Fruit fly (Drosophila melanogaster) whole organism, embryonic: Measurements from ENCODE around the gene CG34180.

ENCODE experiments used
- BEAF-32 ChIP-seq: fragments of 200-800 bp; sonication (Bioruptor generic); optimal IDR thresholded peaks from 3 replicates; lab custom pipeline; 2017; ENCODE audit warnings: missing biosample characterization, missing genetic modification characterization, mild to moderate bottlenecking, moderate library complexity, missing genetic modification reagents
- CG10147 ChIP-seq: fragments of 200-800 bp; sonication (Bioruptor generic); optimal IDR thresholded peaks from 2 replicates; lab custom pipeline; 2019; ENCODE audit warnings: missing biosample characterization, mild to moderate bottlenecking, missing genetic modification characterization, moderate library complexity
- CG10366 ChIP-seq: fragments of 200-800 bp; sonication (Bioruptor generic); IDR thresholded peaks from 2 replicates; pipeline ENCODE4 v1.3.6; 2022; ENCODE audit warnings: missing biosample characterization, missing genetic modification characterization
- CG10431 ChIP-seq: fragments of 200-800 bp; sonication (Bioruptor generic); optimal IDR thresholded peaks from 3 replicates; lab custom pipeline; 2018; ENCODE audit warnings: missing biosample characterization, mild to moderate bottlenecking, missing genetic modification characterization
- CG10565 ChIP-seq: fragments of 200-800 bp; sonication (Bioruptor generic); optimal IDR thresholded peaks from 3 replicates; lab custom pipeline; 2016; ENCODE audit warnings: missing biosample characterization, mild to moderate bottlenecking, missing genetic modification characterization
- CG11723 ChIP-seq: fragments of 200-800 bp; sonication (Bioruptor generic); optimal IDR thresholded peaks from 2 replicates; lab custom pipeline; 2017; ENCODE audit warnings: missing biosample characterization, mild to moderate bottlenecking, missing genetic modification characterization
- CG12236 ChIP-seq: fragments of 200-800 bp; sonication (Bioruptor generic); optimal IDR thresholded peaks from 2 replicates; lab custom pipeline; 2016; ENCODE audit warnings: missing biosample characterization, missing genetic modification characterization
- CG13296 ChIP-seq: fragments of 200-800 bp; sonication (Bioruptor generic); optimal IDR thresholded peaks from 3 replicates; lab custom pipeline; 2018; ENCODE audit warnings: missing biosample characterization, mild to moderate bottlenecking, missing genetic modification characterization
- CG18476 ChIP-seq: fragments of 200-800 bp; sonication (Bioruptor generic); optimal IDR thresholded peaks from 2 replicates; lab custom pipeline; 2016; ENCODE audit warnings: missing biosample characterization, mild to moderate bottlenecking, missing genetic modification characterization
- CG31441 ChIP-seq: fragments of 200-800 bp; sonication (Bioruptor generic); IDR thresholded peaks from 2 replicates; pipeline ENCODE4 v1.3.6; 2022; ENCODE audit warnings: missing biosample characterization, missing genetic modification characterization
- CG32767 ChIP-seq: fragments of 200-800 bp; sonication (Bioruptor generic); IDR thresholded peaks from 2 replicates; pipeline ENCODE4 v1.3.6; 2022; ENCODE audit warnings: missing biosample characterization, missing genetic modification characterization
- CG34224 ChIP-seq: fragments of 200-800 bp; sonication (Bioruptor generic); IDR thresholded peaks from 3 replicates; pipeline ENCODE4 v1.3.6; 2022; ENCODE audit warnings: missing biosample characterization, missing genetic modification characterization; ENCODE audit not compliant: partially characterized antibody
- CG4424 ChIP-seq: fragments of 200-800 bp; sonication (Bioruptor generic); optimal IDR thresholded peaks from 3 replicates; lab custom pipeline; 2016; ENCODE audit warnings: missing biosample characterization, missing genetic modification characterization
- CG4617 ChIP-seq: fragments of 200-800 bp; sonication (Bioruptor generic); optimal IDR thresholded peaks from 3 replicates; lab custom pipeline; 2016; ENCODE audit warnings: missing biosample characterization, missing genetic modification characterization, borderline replicate concordance
- CG7963 ChIP-seq: fragments of 200-800 bp; sonication (Bioruptor generic); IDR thresholded peaks from 3 replicates; pipeline ENCODE4 v1.3.6; 2022; ENCODE audit warnings: missing biosample characterization, missing genetic modification characterization; ENCODE audit not compliant: partially characterized antibody
- CG9437 ChIP-seq: fragments of 200-800 bp; sonication (Bioruptor generic); optimal IDR thresholded peaks from 2 replicates; lab custom pipeline; 2018; ENCODE audit warnings: missing biosample characterization, mild to moderate bottlenecking, missing genetic modification characterization
- CG9609 ChIP-seq: fragments of 200-800 bp; sonication (Bioruptor generic); optimal IDR thresholded peaks from 3 replicates; lab custom pipeline; 2016; ENCODE audit warnings: missing biosample characterization, missing genetic modification characterization
- Chrac-16 ChIP-seq: fragments of 200-800 bp; sonication (Bioruptor generic); optimal IDR thresholded peaks from 3 replicates; lab custom pipeline; 2016; ENCODE audit warnings: missing biosample characterization, missing genetic modification characterization
- CrebB ChIP-seq: fragments of 200-800 bp; sonication (Bioruptor generic); optimal IDR thresholded peaks from 3 replicates; lab custom pipeline; 2018; ENCODE audit warnings: missing biosample characterization, mild to moderate bottlenecking, missing genetic modification characterization
- D ChIP-seq, 2 experiments: fragments of 200-800 bp in 1 of 2; fragments of >200 bp in 1 of 2; sonication (Bioruptor generic) in 1 of 2; optimal IDR thresholded peaks; 2 replicates in 1 of 2; 3 replicates in 1 of 2; lab custom pipeline; 2017; ENCODE audit warnings: mild to moderate bottlenecking in 1 of 2, missing biosample characterization in 1 of 2, missing genetic modification characterization in 1 of 2, missing genetic modification reagents in 1 of 2
- Dad ChIP-seq: fragments of 200-800 bp; sonication (Bioruptor generic); optimal IDR thresholded peaks from 3 replicates; lab custom pipeline; 2016; ENCODE audit warnings: missing biosample characterization, missing genetic modification characterization
- Doc3 ChIP-seq: fragments of 200-800 bp; sonication (Bioruptor generic); IDR thresholded peaks from 3 replicates; pipeline ENCODE4 v1.3.6; 2022; ENCODE audit warnings: missing biosample characterization, missing genetic modification characterization; ENCODE audit not compliant: partially characterized antibody
- ERR ChIP-seq: fragments of 200-800 bp; sonication (Bioruptor generic); optimal IDR thresholded peaks from 2 replicates; lab custom pipeline; 2016; ENCODE audit warnings: missing biosample characterization, missing genetic modification characterization
- Eip74EF ChIP-seq, 2 experiments: fragments of 200-800 bp in 1 of 2; fragments of >200 bp in 1 of 2; sonication (Bioruptor generic) in 1 of 2; optimal IDR thresholded peaks; 2 replicates each; lab custom pipeline; 2017 to 2019; ENCODE audit warnings: missing biosample characterization in 2 of 2, missing genetic modification characterization in 2 of 2, mild to moderate bottlenecking in 1 of 2, moderate library complexity in 1 of 2
- Ets65A ChIP-seq: fragments of 200-800 bp; sonication (Bioruptor generic); peaks from one replicate; lab custom pipeline; 2016; ENCODE audit warnings: missing biosample characterization, missing genetic modification characterization
- Ets97D ChIP-seq: fragments of 200-800 bp; sonication (Bioruptor generic); optimal IDR thresholded peaks from 3 replicates; lab custom pipeline; 2016; ENCODE audit warnings: missing biosample characterization, missing genetic modification characterization
- Fer2 ChIP-seq: fragments of 200-800 bp; sonication (Bioruptor generic); optimal IDR thresholded peaks from 2 replicates; lab custom pipeline; 2018; ENCODE audit warnings: missing biosample characterization, mild to moderate bottlenecking, missing genetic modification characterization, moderate library complexity
- Hr39 ChIP-seq: fragments of >200 bp; optimal IDR thresholded peaks from 2 replicates; lab custom pipeline; 2017
- Hsf ChIP-seq: fragments of 200-800 bp; sonication (Bioruptor generic); optimal IDR thresholded peaks from 3 replicates; lab custom pipeline; 2016; ENCODE audit warnings: missing biosample characterization, missing genetic modification characterization
- NK7.1 ChIP-seq: fragments of 200-800 bp; sonication (Bioruptor generic); optimal IDR thresholded peaks from 3 replicates; lab custom pipeline; 2016; ENCODE audit warnings: missing biosample characterization, missing genetic modification characterization
- Oaz ChIP-seq: fragments of 200-800 bp; sonication (Bioruptor generic); IDR thresholded peaks from 2 replicates; pipeline ENCODE4 v1.3.6; 2022; ENCODE audit warnings: missing biosample characterization, missing genetic modification characterization
- Side ChIP-seq: fragments of 200-800 bp; sonication (Bioruptor generic); optimal IDR thresholded peaks from 2 replicates; lab custom pipeline; 2016; ENCODE audit warnings: missing biosample characterization, missing genetic modification characterization
- amos ChIP-seq: fragments of 200-800 bp; sonication (Bioruptor generic); IDR thresholded peaks from 2 replicates; pipeline ENCODE4 v1.3.6; 2022; ENCODE audit warnings: missing biosample characterization, missing genetic modification characterization; ENCODE audit not compliant: partially characterized antibody
- ash1 ChIP-seq: fragments of 200-800 bp; sonication (Bioruptor generic); optimal IDR thresholded peaks from 2 replicates; lab custom pipeline; 2018; ENCODE audit warnings: missing biosample characterization, mild to moderate bottlenecking, missing genetic modification characterization
- corto ChIP-seq: fragments of 200-800 bp; sonication (Bioruptor generic); optimal IDR thresholded peaks from 2 replicates; lab custom pipeline; 2016; ENCODE audit warnings: missing biosample characterization, mild to moderate bottlenecking, missing genetic modification characterization, moderate library complexity
- cwo ChIP-seq: fragments of 200-800 bp; sonication (Bioruptor generic); optimal IDR thresholded peaks from 3 replicates; lab custom pipeline; 2017; ENCODE audit warnings: missing biosample characterization, missing genetic modification characterization, mild to moderate bottlenecking, moderate library complexity, missing genetic modification reagents
- dan ChIP-seq: fragments of 200-800 bp; sonication (Bioruptor generic); IDR thresholded peaks from 2 replicates; pipeline ENCODE4 v1.3.6; 2022; ENCODE audit warnings: missing biosample characterization, missing genetic modification characterization
- dimm ChIP-seq: fragments of 200-800 bp; sonication (Bioruptor generic); IDR thresholded peaks from 2 replicates; pipeline ENCODE4 v1.3.6; 2022; ENCODE audit warnings: missing biosample characterization, missing genetic modification characterization
- disco-r ChIP-seq: fragments of 200-800 bp; sonication (Bioruptor generic); optimal IDR thresholded peaks from 2 replicates; lab custom pipeline; 2016; ENCODE audit warnings: missing biosample characterization, missing genetic modification characterization
- ems ChIP-seq: fragments of 200-800 bp; sonication (Bioruptor generic); optimal IDR thresholded peaks from 3 replicates; lab custom pipeline; 2016; ENCODE audit warnings: missing biosample characterization, missing genetic modification characterization
- grn ChIP-seq: fragments of 200-800 bp; sonication (Bioruptor generic); optimal IDR thresholded peaks from 3 replicates; lab custom pipeline; 2017; ENCODE audit warnings: missing biosample characterization, missing genetic modification characterization
- kah ChIP-seq: fragments of 200-800 bp; sonication (Bioruptor generic); optimal IDR thresholded peaks from 2 replicates; lab custom pipeline; 2018; ENCODE audit warnings: missing biosample characterization, mild to moderate bottlenecking, missing genetic modification characterization
- kay ChIP-seq: fragments of 200-800 bp; sonication (Bioruptor generic); optimal IDR thresholded peaks from 2 replicates; lab custom pipeline; 2016; ENCODE audit warnings: missing biosample characterization, missing genetic modification characterization
- oc ChIP-seq: fragments of 200-800 bp; sonication (Bioruptor generic); optimal IDR thresholded peaks from 2 replicates; lab custom pipeline; 2018; ENCODE audit warnings: missing biosample characterization, mild to moderate bottlenecking, missing genetic modification characterization, moderate library complexity
- schlank ChIP-seq: fragments of 200-800 bp; sonication (Bioruptor generic); optimal IDR thresholded peaks from 2 replicates; lab custom pipeline; 2018; ENCODE audit warnings: missing biosample characterization, mild to moderate bottlenecking, missing genetic modification characterization
- scrt ChIP-seq: fragments of 200-800 bp; sonication (Bioruptor generic); optimal IDR thresholded peaks from 2 replicates; lab custom pipeline; 2018; ENCODE audit warnings: missing biosample characterization, mild to moderate bottlenecking, missing genetic modification characterization, moderate library complexity
- sens ChIP-seq: fragments of 200-800 bp; sonication (Bioruptor generic); peaks from one replicate; lab custom pipeline; 2016; ENCODE audit warnings: missing biosample characterization, missing genetic modification characterization
- sim ChIP-seq: fragments of 200-800 bp; sonication (Bioruptor generic); IDR thresholded peaks from 2 replicates; pipeline ENCODE4 v1.3.6; 2022; ENCODE audit warnings: missing biosample characterization, missing genetic modification characterization
- tin ChIP-seq: fragments of 200-800 bp; sonication (Bioruptor generic); optimal IDR thresholded peaks from 3 replicates; lab custom pipeline; 2016; ENCODE audit warnings: missing biosample characterization, missing genetic modification characterization
- tio ChIP-seq: fragments of 200-800 bp; sonication (Bioruptor generic); optimal IDR thresholded peaks from 2 replicates; lab custom pipeline; 2017; ENCODE audit warnings: missing biosample characterization, missing genetic modification characterization, inconsistent platforms
- wor ChIP-seq: fragments of 200-800 bp; sonication (Bioruptor generic); IDR thresholded peaks from 2 replicates; pipeline ENCODE4 v1.3.6; 2022; ENCODE audit warnings: missing biosample characterization, missing genetic modification characterization

Gene CG34180

dm6 chr2L:6037830-6038229 lies 22.5 kb upstream of the CG34180 start, which contains the start of the genes CG9117 and CG31643 (continued):
- TF ChIP-seq cwo (peak; percentile 32), kah (peak; percentile 100), Ets65A (peak; percentile 91), Eip74EF (GFP tag; optimal IDR thresholded peaks at IDR 0.05; lab: Kevin White, UChicago) (no peak), CG4617 (peak; percentile 51), D (optimal IDR thresholded peaks at IDR 0.05; lab: Kevin White, UChicago) (no peak), D (GFP tag; optimal IDR thresholded peaks at IDR 0.05; lab: Kevin White, UChicago) (no peak), CG11723 (GFP tag; lab: Kevin White, UChicago) (no peak), Hsf (GFP tag; lab: Kevin White, UChicago) (peak; percentile 57), Chrac-16 (GFP tag; lab: Kevin White, UChicago) (peak; percentile 31), dan (GFP tag; lab: Robert Waterston, UW) (no peak), NK7.1 (GFP tag; lab: Kevin White, UChicago) (no peak), CG7963 (GFP tag; lab: Robert Waterston, UW) (no peak), Dad (GFP tag; lab: Kevin White, UChicago) (no peak), oc (tag; lab: Kevin White, UChicago) (peak; percentile 41), ems (GFP tag; lab: Kevin White, UChicago) (peak; percentile 52), ERR (GFP tag; lab: Kevin White, UChicago) (no peak), CG31441 (GFP tag; lab: Robert Waterston, UW) (no peak), BEAF-32 (GFP tag; lab: Kevin White, UChicago) (peak; percentile 31), sim (no peak), disco-r (GFP tag; lab: Kevin White, UChicago) (no peak), kay (GFP tag; lab: Kevin White, UChicago) (peak; percentile 33), amos (GFP tag; lab: Robert Waterston, UW) (no peak), wor (GFP tag; lab: Robert Waterston, UW) (no peak), CrebB (peak; percentile 35), CG13296 (GFP tag; lab: Kevin White, UChicago) (no peak), Oaz (GFP tag; lab: Robert Waterston, UW) (no peak), Ets97D (GFP tag; lab: Kevin White, UChicago) (peak; percentile 61), CG10366 (GFP tag; lab: Robert Waterston, UW) (peak; percentile 35), scrt (GFP tag; lab: Kevin White, UChicago) (peak; percentile 97), CG10431 (GFP tag; lab: Kevin White, UChicago) (no peak), tio (no peak), CG4424 (GFP tag; lab: Kevin White, UChicago) (no peak), Side (GFP tag; lab: Kevin White, UChicago) (peak; percentile 71), tin (GFP tag; lab: Kevin White, UChicago) (peak; percentile 38), CG34224 (GFP tag; lab: Robert Waterston, UW) (peak; percentile 60; the same call in 2 of the 3 replicates), CG9437 (GFP tag; lab: Kevin White, UChicago) (peak; percentile 34), ash1 (GFP tag; lab: Kevin White, UChicago) (no peak), sens (peak; percentile 97), Fer2 (tag; lab: Kevin White, UChicago) (peak; percentile 28), CG10565 (GFP tag; lab: Kevin White, UChicago) (no peak), schlank (no peak), Doc3 (GFP tag; lab: Robert Waterston, UW) (peak; percentile 31; the same call in 1 of the 3 replicates), Hr39 (no peak), CG10147 (GFP tag; lab: Kevin White, UChicago) (peak; percentile 21), grn (GFP tag; lab: Kevin White, UChicago) (no peak), CG12236 (GFP tag; lab: Kevin White, UChicago) (peak; percentile 37), CG32767 (GFP tag; lab: Robert Waterston, UW) (no peak), CG18476 (GFP tag; lab: Kevin White, UChicago) (peak; percentile 30), CG9609 (peak; percentile 65), corto (GFP tag; lab: Kevin White, UChicago) (no peak), dimm (GFP tag; lab: Robert Waterston, UW) (no peak)
